Worm (Caenorhabditis elegans): ENCODE results near the gene C27D6.11.

DNA sequence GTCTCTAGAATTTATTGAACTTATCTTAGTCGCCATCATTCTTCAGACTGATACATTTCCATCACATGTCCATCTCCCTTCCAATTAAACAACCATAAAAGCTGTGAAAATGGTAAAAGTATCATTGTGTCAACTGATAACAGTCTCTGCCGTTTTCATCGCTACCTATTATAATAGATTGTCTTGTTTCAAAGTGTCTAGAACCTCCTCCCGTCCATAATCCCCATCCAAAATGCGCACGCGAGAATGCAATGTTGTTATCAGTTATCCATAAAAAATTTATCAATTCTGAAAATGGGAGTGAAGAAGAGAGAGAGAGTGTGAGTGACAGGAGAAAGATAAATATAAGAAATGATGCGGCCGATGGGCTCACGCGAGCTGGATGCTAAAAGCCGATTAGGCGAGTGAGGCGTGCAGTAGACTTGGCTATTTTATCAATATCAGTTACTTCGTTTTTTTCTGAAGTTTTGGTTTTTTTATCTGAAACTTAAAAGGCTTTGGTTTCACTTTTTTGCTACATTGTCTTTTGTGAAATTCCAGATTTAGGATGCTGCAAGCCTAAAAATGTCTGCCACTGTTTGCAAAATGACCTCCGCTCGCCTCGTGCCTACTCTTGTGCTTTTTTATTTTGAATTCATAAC is 41.0 kb upstream of the C27D6.11 start:
- TF ChIP-seq aly-2 (tag; optimal IDR thresholded peaks at IDR 0.05) (no peak), peb-1 (tag; optimal IDR thresholded peaks at IDR 0.05) (no peak), ceh-82 (tag; optimal IDR thresholded peaks at IDR 0.05) (no peak)
